Fruit fly (Drosophila melanogaster) whole organism, embryonic: Measurements from ENCODE around the gene CG7378.

Source experiments
- Atf3 ChIP-seq: fragments of 200-800 bp; sonication (Bioruptor generic); optimal IDR thresholded peaks from 3 replicates; lab custom pipeline; 2016; ENCODE audit warnings: missing biosample characterization, missing genetic modification characterization
- B-H1 ChIP-seq: fragments of 200-800 bp; sonication (Bioruptor generic); IDR thresholded peaks from 3 replicates; pipeline ENCODE4 v1.3.6; 2022; ENCODE audit warnings: missing biosample characterization, missing genetic modification characterization
- CG10543 ChIP-seq: fragments of 200-800 bp; sonication (Bioruptor generic); optimal IDR thresholded peaks from 3 replicates; lab custom pipeline; 2017; ENCODE audit warnings: missing biosample characterization, mild to moderate bottlenecking, missing genetic modification characterization, moderate library complexity
- CG10979 ChIP-seq: fragments of 200-800 bp; sonication (Bioruptor generic); optimal IDR thresholded peaks from 2 replicates; lab custom pipeline; 2018; ENCODE audit warnings: missing biosample characterization, mild to moderate bottlenecking, missing genetic modification characterization, moderate library complexity
- CG14014 ChIP-seq: fragments of 200-800 bp; sonication (Bioruptor generic); IDR thresholded peaks from 2 replicates; pipeline ENCODE4 v1.3.6; 2022; ENCODE audit warnings: missing biosample characterization, missing genetic modification characterization
- CG14050 ChIP-seq: fragments of 200-800 bp; sonication (Bioruptor generic); IDR thresholded peaks from 3 replicates; pipeline ENCODE4 v1.3.6; 2022; ENCODE audit warnings: missing biosample characterization, missing genetic modification characterization
- CG14441 ChIP-seq: fragments of 200-800 bp; sonication (Bioruptor generic); IDR thresholded peaks from 2 replicates; pipeline ENCODE4 v1.3.6; 2022; ENCODE audit warnings: missing biosample characterization, missing genetic modification characterization
- CG14667 ChIP-seq: fragments of 200-800 bp; sonication (Bioruptor generic); IDR thresholded peaks from 2 replicates; pipeline ENCODE4 v1.3.6; 2022; ENCODE audit warnings: missing biosample characterization, missing genetic modification characterization
- CG1602 ChIP-seq: fragments of 200-800 bp; sonication (Bioruptor generic); optimal IDR thresholded peaks from 3 replicates; lab custom pipeline; 2016; ENCODE audit warnings: missing biosample characterization, missing genetic modification characterization
- CG1603 ChIP-seq: fragments of 200-800 bp; sonication (Bioruptor generic); optimal IDR thresholded peaks from 2 replicates; lab custom pipeline; 2019; ENCODE audit warnings: missing biosample characterization, mild to moderate bottlenecking, missing genetic modification characterization, moderate library complexity
- CG17186 ChIP-seq: fragments of 200-800 bp; sonication (Bioruptor generic); optimal IDR thresholded peaks from 3 replicates; lab custom pipeline; 2017; ENCODE audit warnings: missing biosample characterization, missing genetic modification reagents, missing genetic modification characterization
- CG17802 ChIP-seq: fragments of 200-800 bp; sonication (Bioruptor generic); optimal IDR thresholded peaks from 2 replicates; lab custom pipeline; 2018; ENCODE audit warnings: missing biosample characterization, mild to moderate bottlenecking, missing genetic modification characterization, moderate library complexity
- CG18262 ChIP-seq: fragments of 200-800 bp; optimal IDR thresholded peaks from 3 replicates; lab custom pipeline; 2019; ENCODE audit warnings: missing biosample characterization, mild to moderate bottlenecking, missing genetic modification characterization, moderate library complexity
- CG2129 ChIP-seq: fragments of 200-800 bp; sonication (Bioruptor generic); IDR thresholded peaks from 2 replicates; pipeline ENCODE4 v1.3.6; 2022; ENCODE audit warnings: missing biosample characterization, missing genetic modification characterization; ENCODE audit not compliant: partially characterized antibody
- CG33557 ChIP-seq: fragments of 200-800 bp; sonication (Bioruptor generic); optimal IDR thresholded peaks from 2 replicates; lab custom pipeline; 2019; ENCODE audit warnings: missing biosample characterization, mild to moderate bottlenecking, missing genetic modification characterization, moderate library complexity
- CG4854 ChIP-seq: fragments of 200-800 bp; sonication (Bioruptor generic); optimal IDR thresholded peaks from 2 replicates; lab custom pipeline; 2016; ENCODE audit warnings: missing biosample characterization, missing genetic modification characterization, inconsistent platforms
- CG7372 ChIP-seq: fragments of 200-800 bp; sonication (Bioruptor generic); IDR thresholded peaks from 2 replicates; pipeline ENCODE4 v1.3.6; 2022; ENCODE audit warnings: missing biosample characterization, missing genetic modification characterization
- CG9609 ChIP-seq: fragments of 200-800 bp; sonication (Bioruptor generic); optimal IDR thresholded peaks from 3 replicates; lab custom pipeline; 2016; ENCODE audit warnings: missing biosample characterization, missing genetic modification characterization
- CkIIα-i1 ChIP-seq: fragments of 200-800 bp; sonication (Bioruptor generic); IDR thresholded peaks from 2 replicates; pipeline ENCODE4 v1.3.6; 2022; ENCODE audit warnings: missing biosample characterization, missing genetic modification characterization
- CrebB ChIP-seq: fragments of 200-800 bp; sonication (Bioruptor generic); optimal IDR thresholded peaks from 3 replicates; lab custom pipeline; 2018; ENCODE audit warnings: missing biosample characterization, mild to moderate bottlenecking, missing genetic modification characterization
- Doc3 ChIP-seq: fragments of 200-800 bp; sonication (Bioruptor generic); IDR thresholded peaks from 3 replicates; pipeline ENCODE4 v1.3.6; 2022; ENCODE audit warnings: missing biosample characterization, missing genetic modification characterization; ENCODE audit not compliant: partially characterized antibody
- HLH4C ChIP-seq: fragments of 200-800 bp; sonication (Bioruptor generic); IDR thresholded peaks from 3 replicates; pipeline ENCODE4 v1.3.6; 2022; ENCODE audit warnings: missing biosample characterization, missing genetic modification characterization; ENCODE audit not compliant: partially characterized antibody
- HLH54F ChIP-seq: fragments of 200-800 bp; sonication (Bioruptor generic); optimal IDR thresholded peaks from 3 replicates; lab custom pipeline; 2016; ENCODE audit warnings: missing biosample characterization, missing genetic modification characterization
- Hand ChIP-seq: fragments of 200-800 bp; sonication (Bioruptor generic); optimal IDR thresholded peaks from 2 replicates; lab custom pipeline; 2017; ENCODE audit warnings: mild to moderate bottlenecking, missing biosample characterization, missing genetic modification reagents, missing genetic modification characterization
- Max ChIP-seq: fragments of 200-800 bp; sonication (Bioruptor generic); optimal IDR thresholded peaks from 2 replicates; lab custom pipeline; 2016; ENCODE audit warnings: missing biosample characterization, mild to moderate bottlenecking, missing genetic modification characterization
- NfI ChIP-seq: fragments of 200-800 bp; sonication (Bioruptor generic); optimal IDR thresholded peaks from 3 replicates; lab custom pipeline; 2018; ENCODE audit warnings: missing biosample characterization, mild to moderate bottlenecking, missing genetic modification characterization, moderate library complexity
- Scr ChIP-seq: fragments of 200-800 bp; sonication (Bioruptor generic); IDR thresholded peaks from 2 replicates; pipeline ENCODE4 v1.3.6; 2022; ENCODE audit warnings: missing biosample characterization, missing genetic modification characterization; ENCODE audit not compliant: partially characterized antibody
- TFAM ChIP-seq: fragments of 200-800 bp; sonication (Bioruptor generic); optimal IDR thresholded peaks from 2 replicates; lab custom pipeline; 2017; ENCODE audit warnings: missing biosample characterization, missing genetic modification characterization, inconsistent platforms
- Xbp1 ChIP-seq: fragments of 200-800 bp; sonication (Bioruptor generic); optimal IDR thresholded peaks from 3 replicates; lab custom pipeline; 2016; ENCODE audit warnings: missing biosample characterization, mild to moderate bottlenecking, missing genetic modification characterization
- Xrp1 ChIP-seq: fragments of 200-800 bp; sonication (Bioruptor generic); IDR thresholded peaks from 2 replicates; pipeline ENCODE4 v1.3.6; 2022; ENCODE audit warnings: missing biosample characterization, missing genetic modification characterization
- ara ChIP-seq: fragments of 200-800 bp; sonication (Bioruptor generic); IDR thresholded peaks from 2 replicates; pipeline ENCODE4 v1.3.6; 2022; ENCODE audit warnings: missing biosample characterization, missing genetic modification characterization
- caup ChIP-seq: fragments of 200-800 bp; sonication (Bioruptor generic); optimal IDR thresholded peaks from 3 replicates; lab custom pipeline; 2017; ENCODE audit warnings: missing biosample characterization, mild to moderate bottlenecking, missing genetic modification characterization, moderate library complexity; ENCODE audit not compliant: severe bottlenecking
- croc ChIP-seq: fragments of 200-800 bp; sonication (Bioruptor generic); conservative IDR thresholded peaks from 3 replicates; pipeline ENCODE4 v1.3.6; 2022; ENCODE audit warnings: missing biosample characterization, missing genetic modification characterization
- dati ChIP-seq: fragments of 200-800 bp; sonication (Bioruptor generic); IDR thresholded peaks from 2 replicates; pipeline ENCODE4 v1.3.6; 2022; ENCODE audit warnings: missing biosample characterization, missing genetic modification characterization
- ewg ChIP-seq: fragments of 200-800 bp; sonication (Bioruptor generic); optimal IDR thresholded peaks from 3 replicates; lab custom pipeline; 2017; ENCODE audit warnings: mild to moderate bottlenecking, missing biosample characterization, missing genetic modification reagents, missing genetic modification characterization
- ftz-f1 ChIP-seq: fragments of 200-800 bp; sonication (Bioruptor generic); optimal IDR thresholded peaks from 2 replicates; lab custom pipeline; 2016; ENCODE audit warnings: missing biosample characterization, missing genetic modification characterization
- hb ChIP-seq: fragments of 200-800 bp; sonication (Bioruptor generic); IDR thresholded peaks from 3 replicates; pipeline ENCODE4 v1.3.6; 2022; ENCODE audit warnings: missing biosample characterization, missing genetic modification characterization; ENCODE audit not compliant: partially characterized antibody
- nau ChIP-seq: fragments of 200-800 bp; sonication (Bioruptor generic); optimal IDR thresholded peaks from 3 replicates; lab custom pipeline; 2017; ENCODE audit warnings: missing biosample characterization, mild to moderate bottlenecking, missing genetic modification characterization, missing genetic modification reagents
- nom ChIP-seq: fragments of 200-800 bp; sonication (Bioruptor generic); optimal IDR thresholded peaks from 2 replicates; lab custom pipeline; 2017; ENCODE audit warnings: missing biosample characterization, missing genetic modification characterization, mild to moderate bottlenecking, moderate library complexity, missing genetic modification reagents
- pnt ChIP-seq: fragments of 200-800 bp; sonication (Bioruptor generic); optimal IDR thresholded peaks from 3 replicates; lab custom pipeline; 2016; ENCODE audit warnings: missing biosample characterization, missing genetic modification characterization
- pzg ChIP-seq: fragments of 200-800 bp; sonication (Bioruptor generic); optimal IDR thresholded peaks from 3 replicates; lab custom pipeline; 2018; ENCODE audit warnings: missing biosample characterization, mild to moderate bottlenecking, missing genetic modification characterization, moderate library complexity
- ranshi ChIP-seq: fragments of 200-800 bp; sonication (Bioruptor generic); IDR thresholded peaks from 2 replicates; pipeline ENCODE4 v1.3.6; 2022; ENCODE audit warnings: missing biosample characterization, missing genetic modification characterization
- sd ChIP-seq: fragments of 200-800 bp; sonication (Bioruptor generic); optimal IDR thresholded peaks from 3 replicates; lab custom pipeline; 2018; ENCODE audit warnings: missing biosample characterization, mild to moderate bottlenecking, missing genetic modification characterization, moderate library complexity
- slbo ChIP-seq: fragments of 200-800 bp; sonication (Bioruptor generic); IDR thresholded peaks from 2 replicates; pipeline ENCODE4 v1.3.6; 2022; ENCODE audit warnings: missing biosample characterization, missing genetic modification characterization
- ssp ChIP-seq: fragments of 200-800 bp; sonication (Bioruptor generic); IDR thresholded peaks from 2 replicates; pipeline ENCODE4 v1.3.6; 2022; ENCODE audit warnings: missing biosample characterization, missing genetic modification characterization
- vnd ChIP-seq: fragments of 200-800 bp; sonication (Bioruptor generic); IDR thresholded peaks from 3 replicates; pipeline ENCODE4 v1.3.6; 2022; ENCODE audit warnings: missing biosample characterization, missing genetic modification characterization; ENCODE audit not compliant: partially characterized antibody
- wor ChIP-seq: fragments of 200-800 bp; sonication (Bioruptor generic); IDR thresholded peaks from 2 replicates; pipeline ENCODE4 v1.3.6; 2022; ENCODE audit warnings: missing biosample characterization, missing genetic modification characterization
- z ChIP-seq: fragments of 200-800 bp; sonication (Bioruptor generic); IDR thresholded peaks from 3 replicates; pipeline ENCODE4 v1.3.6; 2022; ENCODE audit warnings: missing biosample characterization, missing genetic modification characterization
- zfh1 ChIP-seq: fragments of 200-800 bp; sonication (Bioruptor generic); IDR thresholded peaks from 3 replicates; pipeline ENCODE4 v1.3.6; 2022; ENCODE audit warnings: missing biosample characterization, missing genetic modification characterization

Gene CG7378

dm6 chrX:18883999-18884671 is 16.1 kb upstream of the CG7378 start, which contains the start of gene CG7332 (continued):
- no peak; the same call in 2 of the 3 replicates for TF ChIP-seq B-H1 (GFP tag; lab: Robert Waterston, UW)
- peak; percentile 46; the same call in 1 of the 3 replicates for TF ChIP-seq Doc3
- TF ChIP-seq HLH4C (GFP tag; lab: Robert Waterston, UW), result peak; percentile 76
- TF ChIP-seq ara (GFP tag; lab: Robert Waterston, UW), result no peak
- TF ChIP-seq dati (GFP tag; lab: Robert Waterston, UW), result no peak
- TF ChIP-seq CG33557 (GFP tag; lab: Kevin White, UChicago), result no peak
- peak; percentile 3 for TF ChIP-seq CG18262 (tag; lab: Kevin White, UChicago)
- no peak for TF ChIP-seq CG10979
- TF ChIP-seq nau (GFP tag; lab: Kevin White, UChicago), result no peak
- peak; percentile 65 for TF ChIP-seq pzg (GFP tag; lab: Kevin White, UChicago)
- no peak for TF ChIP-seq ssp
- TF ChIP-seq caup, result no peak
- no peak for TF ChIP-seq CG9609 (GFP tag; lab: Kevin White, UChicago)
- no peak for TF ChIP-seq CG17802 (tag; lab: Kevin White, UChicago)
- TF ChIP-seq CG4854 (GFP tag; lab: Kevin White, UChicago), result no peak
- TF ChIP-seq CG1603, result no peak
- TF ChIP-seq z (GFP tag; lab: Robert Waterston, UW), result no peak
- TF ChIP-seq Max (GFP tag; lab: Kevin White, UChicago), result no peak
- 0 out of 2 replicates have a peak, but pooled peaks have one; percentile 23 for TF ChIP-seq ranshi (GFP tag; lab: Robert Waterston, UW)
- no peak for TF ChIP-seq Xbp1 (GFP tag; lab: Kevin White, UChicago)
- TF ChIP-seq sd, result no peak
- TF ChIP-seq wor (GFP tag; lab: Robert Waterston, UW), result no peak
- TF ChIP-seq CkIIα-i1 (GFP tag; lab: Robert Waterston, UW), result no peak
- no peak for TF ChIP-seq CG14014 (GFP tag; lab: Robert Waterston, UW)
- no peak for TF ChIP-seq ewg (GFP tag; lab: Kevin White, UChicago)
- TF ChIP-seq CG2129 (GFP tag; lab: Robert Waterston, UW), result 0 out of 2 replicates have a peak, but pooled peaks have one; percentile 11
- no peak for TF ChIP-seq Atf3 (GFP tag; lab: Kevin White, UChicago)
- peak; percentile 46; the same call in 2 of the 3 replicates for TF ChIP-seq vnd (GFP tag; lab: Robert Waterston, UW)
- TF ChIP-seq ftz-f1 (GFP tag; lab: Kevin White, UChicago), result no peak
- no peak for TF ChIP-seq Hand (GFP tag; lab: Kevin White, UChicago)
- no peak for TF ChIP-seq pnt
- no peak for TF ChIP-seq nom (GFP tag; lab: Kevin White, UChicago)
- TF ChIP-seq CG14441 (GFP tag; lab: Robert Waterston, UW), result no peak
- no peak for TF ChIP-seq CG14050
- no peak for TF ChIP-seq CrebB (tag; lab: Kevin White, UChicago)
- TF ChIP-seq CG10543 (GFP tag; lab: Kevin White, UChicago), result no peak
- TF ChIP-seq slbo (GFP tag; lab: Robert Waterston, UW), result no peak; the same call in 1 of the 2 replicates
- no peak for TF ChIP-seq CG7372
- TF ChIP-seq zfh1 (GFP tag; lab: Robert Waterston, UW), result no peak; the same call in 2 of the 3 replicates
- TF ChIP-seq croc (GFP tag; lab: Robert Waterston, UW), result no peak
- 0 out of 2 replicates have a peak, but pooled peaks have one; percentile 33 for TF ChIP-seq Xrp1 (GFP tag; lab: Robert Waterston, UW)
- no peak for TF ChIP-seq CG14667 (GFP tag; lab: Robert Waterston, UW)
- peak; percentile 60; the same call in 1 of the 3 replicates for TF ChIP-seq hb (GFP tag; lab: Robert Waterston, UW)
- TF ChIP-seq CG17186 (GFP tag; lab: Kevin White, UChicago), result no peak
- no peak for TF ChIP-seq TFAM
- TF ChIP-seq HLH54F (GFP tag; lab: Kevin White, UChicago), result no peak
- peak; percentile 66 for TF ChIP-seq Scr (GFP tag; lab: Robert Waterston, UW)
- TF ChIP-seq CG1602 (GFP tag; lab: Kevin White, UChicago), result no peak
- no peak for TF ChIP-seq NfI (GFP tag; lab: Kevin White, UChicago)
